Fruit fly (Drosophila melanogaster) whole organism, embryonic: ENCODE results near the gene grsm.

Source experiments
- ATbp ChIP-seq: fragments of 200-800 bp; sonication (Bioruptor generic); optimal IDR thresholded peaks from 2 replicates; lab custom pipeline; 2017; ENCODE audit warnings: missing biosample characterization, mild to moderate bottlenecking, missing genetic modification characterization, missing genetic modification reagents
- Ada2b ChIP-seq: fragments of 200-800 bp; sonication (Bioruptor generic); IDR thresholded peaks from 2 replicates; pipeline ENCODE4 v1.3.6; 2022; ENCODE audit warnings: missing biosample characterization, missing genetic modification characterization
- Antp ChIP-seq: fragments of 200-800 bp; sonication (Bioruptor generic); optimal IDR thresholded peaks from 3 replicates; lab custom pipeline; 2016; ENCODE audit warnings: missing biosample characterization, missing genetic modification characterization
- CG10209 ChIP-seq: fragments of 200-800 bp; sonication (Bioruptor generic); optimal IDR thresholded peaks from 3 replicates; lab custom pipeline; 2017; ENCODE audit warnings: missing biosample characterization, mild to moderate bottlenecking, missing genetic modification characterization, missing genetic modification reagents
- CG10543 ChIP-seq: fragments of 200-800 bp; sonication (Bioruptor generic); optimal IDR thresholded peaks from 3 replicates; lab custom pipeline; 2017; ENCODE audit warnings: missing biosample characterization, mild to moderate bottlenecking, missing genetic modification characterization, moderate library complexity
- CG12391 ChIP-seq: fragments of 200-800 bp; sonication (Bioruptor generic); optimal IDR thresholded peaks from 3 replicates; lab custom pipeline; 2018; ENCODE audit warnings: missing biosample characterization, mild to moderate bottlenecking, missing genetic modification characterization, moderate library complexity
- CG1603 ChIP-seq: fragments of 200-800 bp; sonication (Bioruptor generic); optimal IDR thresholded peaks from 2 replicates; lab custom pipeline; 2019; ENCODE audit warnings: missing biosample characterization, mild to moderate bottlenecking, missing genetic modification characterization, moderate library complexity
- CG16815 ChIP-seq: fragments of 200-800 bp; sonication (Bioruptor generic); optimal IDR thresholded peaks from 3 replicates; lab custom pipeline; 2017; ENCODE audit warnings: missing biosample characterization, mild to moderate bottlenecking, missing genetic modification characterization
- CG16863 ChIP-seq: fragments of 200-800 bp; sonication (Bioruptor generic); optimal IDR thresholded peaks from 3 replicates; lab custom pipeline; 2016; ENCODE audit warnings: missing biosample characterization, missing genetic modification characterization
- CG17802 ChIP-seq: fragments of 200-800 bp; sonication (Bioruptor generic); optimal IDR thresholded peaks from 2 replicates; lab custom pipeline; 2018; ENCODE audit warnings: missing biosample characterization, mild to moderate bottlenecking, missing genetic modification characterization, moderate library complexity
- CG31441 ChIP-seq: fragments of 200-800 bp; sonication (Bioruptor generic); IDR thresholded peaks from 2 replicates; pipeline ENCODE4 v1.3.6; 2022; ENCODE audit warnings: missing biosample characterization, missing genetic modification characterization
- CG34376 ChIP-seq: fragments of 200-800 bp; sonication (Bioruptor generic); optimal IDR thresholded peaks from 2 replicates; lab custom pipeline; 2018; ENCODE audit warnings: missing biosample characterization, mild to moderate bottlenecking, missing genetic modification characterization
- CG6254 ChIP-seq: fragments of 200-800 bp; sonication (Bioruptor generic); optimal IDR thresholded peaks from 3 replicates; lab custom pipeline; 2017; ENCODE audit warnings: mild to moderate bottlenecking, missing biosample characterization, missing genetic modification reagents, missing genetic modification characterization
- CG6272 ChIP-seq: fragments of 200-800 bp; sonication (Bioruptor generic); IDR thresholded peaks from 2 replicates; pipeline ENCODE4 v1.3.6; 2022; ENCODE audit warnings: missing biosample characterization, missing genetic modification characterization
- CG6791 ChIP-seq: fragments of 200-800 bp; sonication (Bioruptor generic); IDR thresholded peaks from 3 replicates; pipeline ENCODE4 v1.3.6; 2022; ENCODE audit warnings: missing biosample characterization, missing genetic modification characterization; ENCODE audit not compliant: partially characterized antibody
- CG7745 ChIP-seq: fragments of 200-800 bp; sonication (Bioruptor generic); optimal IDR thresholded peaks from 2 replicates; lab custom pipeline; 2018; ENCODE audit warnings: missing biosample characterization, mild to moderate bottlenecking, missing genetic modification characterization, moderate library complexity
- CG7928 ChIP-seq: fragments of 200-800 bp; sonication (Bioruptor generic); optimal IDR thresholded peaks from 2 replicates; lab custom pipeline; 2017; ENCODE audit warnings: missing biosample characterization, mild to moderate bottlenecking, missing genetic modification characterization
- CG8281 ChIP-seq: fragments of 200-800 bp; sonication (Bioruptor generic); optimal IDR thresholded peaks from 2 replicates; lab custom pipeline; 2018; ENCODE audit warnings: missing biosample characterization, mild to moderate bottlenecking, missing genetic modification characterization, moderate library complexity
- CG8765 ChIP-seq: fragments of 200-800 bp; sonication (Bioruptor generic); IDR thresholded peaks from 2 replicates; pipeline ENCODE4 v1.3.6; 2022; ENCODE audit warnings: missing biosample characterization, missing genetic modification characterization
- CG9727 ChIP-seq: fragments of 200-800 bp; sonication (Bioruptor generic); optimal IDR thresholded peaks from 3 replicates; lab custom pipeline; 2017; ENCODE audit warnings: missing biosample characterization, mild to moderate bottlenecking, missing genetic modification characterization
- CHES-1-like ChIP-seq: fragments of 200-800 bp; sonication (Bioruptor generic); optimal IDR thresholded peaks from 2 replicates; lab custom pipeline; 2016; ENCODE audit warnings: missing biosample characterization, missing genetic modification characterization
- Chrac-16 ChIP-seq: fragments of 200-800 bp; sonication (Bioruptor generic); optimal IDR thresholded peaks from 3 replicates; lab custom pipeline; 2016; ENCODE audit warnings: missing biosample characterization, missing genetic modification characterization
- CkIIα-i1 ChIP-seq: fragments of 200-800 bp; sonication (Bioruptor generic); IDR thresholded peaks from 2 replicates; pipeline ENCODE4 v1.3.6; 2022; ENCODE audit warnings: missing biosample characterization, missing genetic modification characterization
- D19A ChIP-seq: fragments of 200-800 bp; optimal IDR thresholded peaks from 3 replicates; lab custom pipeline; 2019; ENCODE audit warnings: missing biosample characterization, mild to moderate bottlenecking, missing genetic modification characterization, moderate library complexity
- Deaf1 ChIP-seq: fragments of 200-800 bp; optimal IDR thresholded peaks from 3 replicates; lab custom pipeline; 2019; ENCODE audit warnings: missing biosample characterization, mild to moderate bottlenecking, missing genetic modification characterization, moderate library complexity
- Dfd ChIP-seq, 2 experiments: fragments of >200 bp; optimal IDR thresholded peaks; 2 replicates each; lab custom pipeline; 2017; ENCODE audit warnings: missing biosample characterization in 2 of 2, missing genetic modification characterization in 2 of 2
- Doc3 ChIP-seq: fragments of 200-800 bp; sonication (Bioruptor generic); IDR thresholded peaks from 3 replicates; pipeline ENCODE4 v1.3.6; 2022; ENCODE audit warnings: missing biosample characterization, missing genetic modification characterization; ENCODE audit not compliant: partially characterized antibody
- Drgx ChIP-seq: fragments of 200-800 bp; sonication (Bioruptor generic); IDR thresholded peaks from 2 replicates; pipeline ENCODE4 v1.3.6; 2022; ENCODE audit warnings: missing biosample characterization, missing genetic modification characterization
- Ets65A ChIP-seq: fragments of 200-800 bp; sonication (Bioruptor generic); peaks from one replicate; lab custom pipeline; 2016; ENCODE audit warnings: missing biosample characterization, missing genetic modification characterization
- Gsc ChIP-seq: fragments of 200-800 bp; sonication (Bioruptor generic); IDR thresholded peaks from 2 replicates; pipeline ENCODE4 v1.3.6; 2022; ENCODE audit warnings: missing biosample characterization, missing genetic modification characterization
- Sin3A ChIP-seq: fragments of >200 bp; optimal IDR thresholded peaks from 2 replicates; lab custom pipeline; 2018
- Six4 ChIP-seq: fragments of 200-800 bp; sonication (Bioruptor generic); optimal IDR thresholded peaks from 2 replicates; lab custom pipeline; 2016; ENCODE audit warnings: missing biosample characterization, missing genetic modification characterization
- TFAM ChIP-seq: fragments of 200-800 bp; sonication (Bioruptor generic); optimal IDR thresholded peaks from 2 replicates; lab custom pipeline; 2017; ENCODE audit warnings: missing biosample characterization, missing genetic modification characterization, inconsistent platforms
- Tbp ChIP-seq: fragments of >200 bp; optimal IDR thresholded peaks from 2 replicates; lab custom pipeline; 2018; ENCODE audit warnings: missing biosample characterization, missing genetic modification characterization
- Trl ChIP-seq, 3 experiments: fragments of >200 bp in 2 of 3; fragments of 200-800 bp in 1 of 3; sonication (Bioruptor generic) in 1 of 3; optimal IDR thresholded peaks; 2 replicates in 1 of 3; 3 replicates in 2 of 3; lab custom pipeline; 2016 to 2017; ENCODE audit warnings: missing biosample characterization in 1 of 3, missing genetic modification characterization in 1 of 3
- bsh ChIP-seq, 2 experiments: fragments of 200-800 bp; sonication (Bioruptor generic); optimal IDR thresholded peaks; 2 replicates each; lab custom pipeline; 2017 to 2018; ENCODE audit warnings: mild to moderate bottlenecking in 2 of 2, missing biosample characterization in 2 of 2, missing genetic modification characterization in 2 of 2, moderate library complexity in 1 of 2
- ci ChIP-seq: fragments of 200-800 bp; sonication (Bioruptor generic); IDR thresholded peaks from 3 replicates; pipeline ENCODE4 v1.3.6; 2022; ENCODE audit warnings: missing biosample characterization, missing genetic modification characterization
- danr ChIP-seq: fragments of 200-800 bp; sonication (Bioruptor generic); IDR thresholded peaks from 2 replicates; pipeline ENCODE4 v1.3.6; 2022; ENCODE audit warnings: missing biosample characterization, missing genetic modification characterization
- dm ChIP-seq: fragments of 200-800 bp; sonication (Bioruptor generic); optimal IDR thresholded peaks from 3 replicates; lab custom pipeline; 2016; ENCODE audit warnings: missing biosample characterization, missing genetic modification characterization
- eyg ChIP-seq: fragments of 200-800 bp; sonication (Bioruptor generic); optimal IDR thresholded peaks from 3 replicates; lab custom pipeline; 2016; ENCODE audit warnings: missing biosample characterization, missing genetic modification characterization
- gce ChIP-seq: fragments of 200-800 bp; sonication (Bioruptor generic); IDR thresholded peaks from 3 replicates; pipeline ENCODE4 v1.3.6; 2022; ENCODE audit warnings: missing biosample characterization, missing genetic modification characterization
- gsb-n ChIP-seq: fragments of 200-800 bp; sonication (Bioruptor generic); optimal IDR thresholded peaks from 3 replicates; lab custom pipeline; 2018; ENCODE audit warnings: missing biosample characterization, mild to moderate bottlenecking, missing genetic modification characterization
- mirr ChIP-seq: fragments of 200-800 bp; sonication (Bioruptor generic); optimal IDR thresholded peaks from 3 replicates; lab custom pipeline; 2018; ENCODE audit warnings: missing biosample characterization, mild to moderate bottlenecking, missing genetic modification characterization
- mld ChIP-seq: fragments of 200-800 bp; sonication (Bioruptor generic); IDR thresholded peaks from 3 replicates; pipeline ENCODE4 v1.3.6; 2022; ENCODE audit warnings: missing biosample characterization, missing genetic modification characterization; ENCODE audit not compliant: partially characterized antibody
- peb ChIP-seq: fragments of 200-800 bp; sonication (Bioruptor generic); IDR thresholded peaks from 2 replicates; pipeline ENCODE4 v1.3.6; 2022; ENCODE audit warnings: missing biosample characterization, missing genetic modification characterization
- pho ChIP-seq: fragments of 200-800 bp; sonication (Bioruptor generic); optimal IDR thresholded peaks from 2 replicates; lab custom pipeline; 2016; ENCODE audit warnings: missing biosample characterization, missing genetic modification characterization
- pnt ChIP-seq: fragments of 200-800 bp; sonication (Bioruptor generic); optimal IDR thresholded peaks from 3 replicates; lab custom pipeline; 2016; ENCODE audit warnings: missing biosample characterization, missing genetic modification characterization
- sd ChIP-seq: fragments of 200-800 bp; sonication (Bioruptor generic); optimal IDR thresholded peaks from 3 replicates; lab custom pipeline; 2018; ENCODE audit warnings: missing biosample characterization, mild to moderate bottlenecking, missing genetic modification characterization, moderate library complexity
- sisA ChIP-seq: fragments of 200-800 bp; sonication (Bioruptor generic); IDR thresholded peaks from 2 replicates; pipeline ENCODE4 v1.3.6; 2022; ENCODE audit warnings: missing biosample characterization, missing genetic modification characterization
- vfl ChIP-seq: fragments of 200-800 bp; sonication (Bioruptor generic); optimal IDR thresholded peaks from 2 replicates; lab custom pipeline; 2016; ENCODE audit warnings: missing biosample characterization, missing genetic modification characterization

Gene grsm

dm6 chr3R:12982167-12982981, 14.9 kb upstream of the grsm start (continued):
- TF ChIP-seq ATbp (peak; percentile 46), CHES-1-like (GFP tag; lab: Kevin White, UChicago) (no peak), sisA (GFP tag; lab: Robert Waterston, UW) (peak; percentile 48), sd (tag; lab: Kevin White, UChicago) (peak; percentile 91), CG17802 (tag; lab: Kevin White, UChicago) (no peak), D19A (tag; lab: Kevin White, UChicago) (peak; percentile 54), Drgx (GFP tag; lab: Robert Waterston, UW) (peak; percentile 70), bsh (GFP tag; optimal IDR thresholded peaks at IDR 0.05; lab: Kevin White, UChicago) (peak; percentile 23 to 67), CG1603 (no peak), TFAM (GFP tag; lab: Kevin White, UChicago) (no peak), gce (GFP tag; lab: Robert Waterston, UW) (no peak; the same call in 2 of the 3 replicates), ci (peak; percentile 37; the same call in 1 of the 3 replicates), danr (GFP tag; lab: Robert Waterston, UW) (no peak), gsb-n (tag; lab: Kevin White, UChicago) (no peak), CkIIα-i1 (no peak), Trl (optimal IDR thresholded peaks at IDR 0.05; lab: Kevin White, UChicago) (no peak), Trl (GFP tag; optimal IDR thresholded peaks at IDR 0.05; lab: Kevin White, UChicago) (no peak), Sin3A (no peak), eyg (GFP tag; lab: Kevin White, UChicago) (no peak), pho (GFP tag; lab: Kevin White, UChicago) (no peak), Gsc (GFP tag; lab: Robert Waterston, UW) (no peak), Doc3 (GFP tag; lab: Robert Waterston, UW) (no peak), vfl (GFP tag; lab: Kevin White, UChicago) (no peak), Tbp (GFP tag; lab: Kevin White, UChicago) (no peak), CG7928 (peak; percentile 20), CG6272 (GFP tag; lab: Robert Waterston, UW) (no peak), Dfd (GFP tag; optimal IDR thresholded peaks at IDR 0.05; lab: Kevin White, UChicago) (no peak), CG31441 (GFP tag; lab: Robert Waterston, UW) (peak; percentile 63; the same call in 1 of the 2 replicates), Ada2b (GFP tag; lab: Robert Waterston, UW) (peak; percentile 59), CG7745 (tag; lab: Kevin White, UChicago) (no peak), Ets65A (GFP tag; lab: Kevin White, UChicago) (peak; percentile 89), dm (no peak), mld (GFP tag; lab: Robert Waterston, UW) (no peak), Chrac-16 (peak; percentile 39), CG8765 (no peak), peb (no peak), CG10543 (GFP tag; lab: Kevin White, UChicago) (peak; percentile 73), CG12391 (tag; lab: Kevin White, UChicago) (peak; percentile 75), CG34376 (peak; percentile 86), CG9727 (GFP tag; lab: Kevin White, UChicago) (peak; percentile 76), CG16863 (GFP tag; lab: Kevin White, UChicago) (no peak), CG6254 (GFP tag; lab: Kevin White, UChicago) (peak; percentile 50), mirr (GFP tag; lab: Kevin White, UChicago) (peak; percentile 72), Antp (GFP tag; lab: Kevin White, UChicago) (no peak), CG10209 (GFP tag; lab: Kevin White, UChicago) (peak; percentile 71), CG16815 (GFP tag; lab: Kevin White, UChicago) (peak; percentile 63), Deaf1 (peak; percentile 40), Six4 (GFP tag; lab: Kevin White, UChicago) (no peak), CG6791 (GFP tag; lab: Robert Waterston, UW) (no peak), pnt (GFP tag; lab: Kevin White, UChicago) (no peak), CG8281 (tag; lab: Kevin White, UChicago) (peak; percentile 51)
